Worm (Caenorhabditis elegans) whole organism, L4/young adult: ENCODE data around the gene C33H5.13.
A peak's percentile ranks its signal among the peaks of the same experiment; 100 is the strongest.

ENCODE experiments used
- W03F9.2 ChIP-seq: fragments of 150-350 bp; optimal IDR thresholded peaks from 2 replicates; lab custom pipeline; 2014; ENCODE audit warnings: missing biosample characterization, missing genetic modification characterization
- dao-5 ChIP-seq: sonication (generic microtip); optimal IDR thresholded peaks from 2 replicates; lab custom pipeline; 2016; ENCODE audit warnings: missing genotype, missing genetic modification characterization, moderate library complexity, missing compliant biosample characterization
- him-1 ChIP-seq: sonication (generic microtip); optimal IDR thresholded peaks from 2 replicates; lab custom pipeline; 2016; ENCODE audit warnings: missing genotype, missing genetic modification reagents, missing genetic modification characterization, missing compliant biosample characterization

C33H5.13 gene

DNA sequence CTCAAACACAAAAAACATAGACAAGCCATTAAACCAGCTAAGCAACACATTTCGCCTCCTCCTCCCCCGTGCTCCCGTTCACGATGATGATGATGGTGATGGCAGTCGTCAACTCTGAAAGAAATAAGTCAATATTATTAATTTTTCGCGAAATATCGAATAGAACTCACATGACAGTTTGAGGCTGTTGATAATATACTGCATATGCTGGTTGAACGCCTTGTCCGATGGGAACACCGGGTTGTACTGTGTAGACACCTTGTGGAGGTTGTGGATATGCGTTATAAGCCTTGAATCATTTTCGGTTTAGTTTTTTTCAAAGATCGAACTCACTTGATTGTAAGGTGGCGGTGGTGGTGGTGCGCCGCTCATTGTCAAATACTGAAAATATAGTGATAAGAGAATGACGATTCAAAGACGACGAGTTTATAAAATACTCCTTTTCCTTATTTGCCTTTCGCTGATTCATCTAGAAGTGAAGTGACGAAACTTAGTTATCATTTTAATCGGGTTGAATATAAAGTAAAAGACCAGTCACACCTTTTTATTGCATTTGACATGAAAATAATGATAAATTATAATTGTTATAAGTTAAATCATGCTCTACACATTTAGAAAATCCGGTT lies at the start of gene C33H5.13:
Gene C33H5.13 (minus strand): TSS at position 443 of the 626 bp plus-strand sequence.
- TF ChIP-seq W03F9.2 (tag; lab: Kevin White, UChicago) (no peak), him-1 (tag; lab: Kevin White, UChicago) (no peak)

- TF ChIP-seq him-1 (tag; lab: Kevin White, UChicago) (no peak), dao-5 (no peak), W03F9.2 (tag; lab: Kevin White, UChicago) (no peak)
These were observed 49.2 kb upstream of the C33H5.13 start for ce11 chrIV:7841218-7841617.

- TF ChIP-seq him-1 (tag; lab: Kevin White, UChicago), result no peak
- TF ChIP-seq W03F9.2 (tag; lab: Kevin White, UChicago), result no peak
- TF ChIP-seq dao-5, result no peak
These were observed 47.9 kb upstream of the C33H5.13 start for ce11 chrIV:7839923-7840322.

ce11 chrIV:7838426-7838825 lies 46.4 kb upstream of the C33H5.13 start, which contains the start of gene C06A6.7:
C06A6.7 (minus strand) TSS chrIV:7838526.
- TF ChIP-seq W03F9.2 (tag; lab: Kevin White, UChicago), result no peak
- TF ChIP-seq dao-5, result no peak
- no peak for TF ChIP-seq him-1 (tag; lab: Kevin White, UChicago)

DNA sequence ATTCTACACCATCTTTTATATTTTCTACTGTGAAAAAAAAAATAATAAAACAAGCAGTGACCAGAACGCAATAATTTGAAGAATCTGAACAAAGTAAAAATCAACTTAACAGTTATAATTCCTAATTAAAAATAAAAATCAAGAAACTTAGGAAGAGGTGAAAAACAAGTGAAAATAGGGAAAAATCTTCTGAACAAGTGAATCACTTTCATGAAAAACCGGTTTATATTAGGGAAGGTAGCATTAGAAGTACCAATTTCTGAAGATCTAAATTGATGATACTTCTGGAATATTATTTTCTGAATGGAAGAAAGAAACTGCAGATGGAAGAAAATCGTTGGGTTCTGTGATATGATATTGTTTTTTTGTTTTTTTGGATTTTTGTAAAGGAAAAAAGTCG lies 44.4 kb upstream of the C33H5.13 start:
- no peak for TF ChIP-seq him-1 (tag; lab: Kevin White, UChicago)

- TF ChIP-seq him-1 (tag; lab: Kevin White, UChicago) (no peak), dao-5 (no peak), W03F9.2 (tag; lab: Kevin White, UChicago) (no peak)
These were observed 44.0 kb upstream of the C33H5.13 start for ce11 chrIV:7836030-7836429.

DNA sequence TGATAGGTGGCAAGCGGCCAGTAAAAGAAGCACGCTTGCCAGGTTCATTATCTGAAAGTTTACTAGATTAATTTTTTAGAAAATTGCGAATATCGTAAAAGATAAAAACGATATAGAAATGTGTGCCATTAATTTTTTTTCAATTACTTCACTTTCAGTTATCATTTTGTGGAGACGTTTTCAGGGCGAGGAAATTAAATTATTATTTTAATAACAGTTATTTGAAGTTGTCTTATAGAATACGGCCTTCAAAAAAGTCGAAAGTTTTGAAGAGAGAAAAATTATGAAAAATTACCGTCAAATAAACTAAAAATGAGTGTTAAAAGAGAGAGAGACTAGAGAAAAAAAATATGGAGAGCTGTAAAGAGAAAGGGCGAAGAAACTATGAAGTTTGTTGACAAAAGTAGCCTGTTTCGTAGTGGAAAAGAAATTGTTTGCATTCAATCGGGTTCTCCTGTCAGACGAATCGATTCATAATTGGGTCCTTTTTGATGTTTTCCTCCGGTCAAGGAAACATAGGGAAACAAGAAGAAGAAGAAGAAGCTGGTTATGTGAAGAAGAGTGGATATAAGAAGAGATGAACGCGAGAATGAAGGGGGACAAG lies 42.7 kb upstream of the C33H5.13 start, which contains the start of gene erp-44.2:
Gene erp-44.2 (minus strand): TSS at position 51 of the 604 bp plus-strand sequence.
- no peak for TF ChIP-seq dao-5

DNA sequence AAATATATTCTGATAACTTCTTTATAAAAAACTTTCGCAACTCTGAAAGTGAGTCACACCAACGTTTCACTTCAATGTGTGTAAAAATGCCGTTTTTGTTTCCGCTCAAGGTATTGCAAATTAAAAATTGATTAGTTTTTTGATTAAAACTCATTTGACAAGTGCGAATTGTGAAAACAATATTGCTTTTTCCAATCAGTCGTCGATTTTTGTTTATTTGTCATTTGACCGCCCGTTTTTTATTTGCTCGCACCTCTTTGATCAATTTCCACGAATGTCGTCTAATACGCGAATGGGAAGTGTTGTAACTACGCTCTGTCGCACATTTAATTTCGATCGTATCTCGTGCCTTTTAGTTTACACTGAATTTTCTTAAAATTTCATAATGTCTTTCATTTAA lies 38.1 kb upstream of the C33H5.13 start, which contains the start of gene mvb-12:
Gene mvb-12 (plus strand): TSS at position 375 of the 400 bp plus-strand sequence.
- no peak for TF ChIP-seq W03F9.2 (tag; lab: Kevin White, UChicago)
- TF ChIP-seq him-1 (tag; lab: Kevin White, UChicago), result no peak
- TF ChIP-seq dao-5, result no peak

DNA sequence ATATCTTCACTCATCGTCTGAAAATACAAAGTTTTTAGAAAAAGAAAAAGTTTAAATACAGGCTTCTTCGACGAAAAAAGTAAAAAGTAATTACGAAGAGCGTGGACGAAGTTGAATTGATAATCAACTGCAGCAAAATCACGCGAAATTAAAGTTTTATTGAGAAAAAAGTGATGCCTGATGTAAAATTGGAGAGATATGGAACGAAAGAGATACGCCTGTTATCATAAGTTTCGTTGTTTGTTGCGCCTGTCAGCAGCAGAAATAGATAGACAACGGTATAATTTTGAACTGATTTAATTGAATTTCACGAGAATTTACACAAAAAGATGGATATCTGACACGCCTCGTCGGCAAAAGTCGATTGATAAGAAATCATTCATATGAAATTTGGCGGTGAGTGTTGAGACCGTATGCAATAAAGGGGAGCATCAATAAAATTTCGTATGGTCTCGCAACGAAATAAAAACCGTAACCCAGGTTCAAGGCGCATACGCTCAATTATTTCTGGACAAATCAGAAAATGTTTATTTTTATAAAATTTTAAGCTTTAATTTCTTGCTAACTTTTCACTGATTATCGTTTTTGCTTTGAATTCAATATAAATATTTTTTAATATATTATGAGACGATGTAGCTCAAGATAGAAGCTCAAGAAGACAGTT lies 37.3 kb upstream of the C33H5.13 start, which contains the start of gene C06A6.4:
Gene C06A6.4 (minus strand): TSS at position 24 of the 664 bp plus-strand sequence.
- TF ChIP-seq dao-5 (no peak), him-1 (tag; lab: Kevin White, UChicago) (no peak), W03F9.2 (tag; lab: Kevin White, UChicago) (peak; percentile 61)

DNA sequence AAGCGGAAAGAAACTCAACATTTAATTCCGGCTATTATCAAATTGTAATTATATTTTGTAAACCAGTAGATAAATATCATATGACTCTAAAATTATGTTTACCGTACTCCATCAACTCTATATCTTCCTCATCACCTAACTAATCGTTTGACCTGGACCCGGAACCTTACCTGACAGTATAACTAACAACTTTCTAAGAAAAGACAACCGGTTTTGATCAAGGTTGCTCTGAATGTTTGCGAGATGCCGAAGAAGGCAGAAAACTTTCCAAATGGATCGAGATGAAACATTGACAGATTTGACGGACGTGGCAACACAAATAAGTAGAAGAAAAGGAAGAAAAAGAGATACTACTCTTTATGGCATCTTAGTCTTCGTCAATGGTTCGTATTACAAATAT lies 32.6 kb upstream of the C33H5.13 start:
- TF ChIP-seq him-1 (tag; lab: Kevin White, UChicago), result no peak
- TF ChIP-seq dao-5, result no peak
- TF ChIP-seq W03F9.2 (tag; lab: Kevin White, UChicago), result no peak

- TF ChIP-seq dao-5, result no peak
- no peak for TF ChIP-seq him-1 (tag; lab: Kevin White, UChicago)
- TF ChIP-seq W03F9.2 (tag; lab: Kevin White, UChicago), result no peak
These were observed 30.5 kb upstream of the C33H5.13 start, which contains the start of gene T14A8.2 for ce11 chrIV:7822524-7822923. T14A8.2 (minus strand) TSS chrIV:7822624.

- TF ChIP-seq him-1 (tag; lab: Kevin White, UChicago) (no peak), dao-5 (no peak), W03F9.2 (tag; lab: Kevin White, UChicago) (no peak)
These were observed 25.8 kb upstream of the C33H5.13 start, which contains the start of gene ric-3 for ce11 chrIV:7817852-7818251. ric-3 (plus strand) TSS chrIV:7818251.

DNA sequence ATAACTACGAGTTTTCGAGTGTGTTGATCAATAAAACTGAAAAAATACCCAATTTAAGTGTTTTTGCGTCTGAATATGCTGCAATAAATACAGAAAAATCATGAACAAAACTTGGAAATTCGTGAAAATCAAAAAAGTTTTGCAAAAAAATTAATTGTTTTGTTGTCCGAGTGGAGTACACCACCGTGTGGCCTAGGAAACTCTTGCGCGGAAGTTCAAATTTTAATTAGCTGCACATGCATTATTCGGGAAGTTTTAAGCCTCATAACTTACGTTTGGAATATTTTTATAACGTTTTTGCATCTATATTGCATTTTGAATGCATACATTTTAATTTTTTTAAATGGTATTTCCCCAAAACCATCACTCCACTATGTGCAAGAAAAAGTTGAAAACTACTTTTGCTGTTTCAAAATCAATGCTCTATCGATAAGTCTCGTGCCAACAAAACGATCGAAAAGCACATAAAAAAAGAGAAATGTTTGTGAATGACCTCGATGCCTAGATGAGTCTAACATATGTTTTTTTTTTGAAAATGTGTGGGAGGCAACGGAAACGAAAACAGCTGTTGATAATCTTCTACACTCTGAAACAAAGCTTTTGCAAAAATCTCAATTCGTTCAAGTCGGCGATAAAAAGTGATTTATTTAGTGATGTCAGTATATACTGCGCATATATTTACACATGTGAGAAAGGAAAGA lies 24.5 kb upstream of the C33H5.13 start:
- TF ChIP-seq him-1 (tag; lab: Kevin White, UChicago) (no peak), W03F9.2 (tag; lab: Kevin White, UChicago) (peak; percentile 21)
